Worm (Caenorhabditis elegans) whole organism, mixed stage, embryonic: ENCODE measurements around the gene srh-76.

Experiments
- bed-3 ChIP-seq: fragments of 200-800 bp; sonication (Bioruptor generic); optimal IDR thresholded peaks from 3 replicates; lab custom pipeline; 2018; ENCODE audit warnings: mild to moderate bottlenecking, missing genetic modification characterization, moderate library complexity, missing compliant biosample characterization
- blmp-1 ChIP-seq: fragments of 150-350 bp; optimal IDR thresholded peaks from 2 replicates; lab custom pipeline; 2014; ENCODE audit warnings: missing biosample characterization, missing genetic modification characterization
- ceh-39 ChIP-seq: fragments of 150-350 bp; optimal IDR thresholded peaks from 2 replicates; lab custom pipeline; 2014; ENCODE audit warnings: missing biosample characterization, missing genetic modification characterization
- ceh-43 ChIP-seq: fragments of 200-800 bp; sonication (Bioruptor generic); optimal IDR thresholded peaks from 2 replicates; lab custom pipeline; 2018; ENCODE audit warnings: mild to moderate bottlenecking, missing genetic modification characterization, moderate library complexity, missing compliant biosample characterization
- ceh-83 ChIP-seq: fragments of 200-800 bp; sonication (Bioruptor generic); optimal IDR thresholded peaks from 2 replicates; lab custom pipeline; 2018; ENCODE audit warnings: mild to moderate bottlenecking, missing genetic modification characterization, missing compliant biosample characterization
- ces-1 ChIP-seq: fragments of 150-350 bp; optimal IDR thresholded peaks from 2 replicates; lab custom pipeline; 2014; ENCODE audit warnings: missing biosample characterization, missing genetic modification reagents, missing genetic modification characterization
- cnd-1 ChIP-seq: fragments of 200-800 bp; sonication (Bioruptor generic); optimal IDR thresholded peaks from 2 replicates; lab custom pipeline; 2018; ENCODE audit warnings: mild to moderate bottlenecking, missing genetic modification characterization, missing compliant biosample characterization
- drap-1 ChIP-seq: fragments of 200-800 bp; sonication (Bioruptor generic); optimal IDR thresholded peaks from 3 replicates; lab custom pipeline; 2018; ENCODE audit warnings: mild to moderate bottlenecking, missing genetic modification characterization, missing compliant biosample characterization
- elt-1 ChIP-seq: sonication (generic microtip); optimal IDR thresholded peaks from 2 replicates; lab custom pipeline; 2017; ENCODE audit warnings: missing genetic modification characterization, mild to moderate bottlenecking, missing compliant biosample characterization, antibody characterized with exemption, moderate library complexity, borderline replicate concordance; ENCODE audit not compliant: insufficient read depth
- elt-3 ChIP-seq: fragments of 150-350 bp; optimal IDR thresholded peaks from 2 replicates; lab custom pipeline; 2014; ENCODE audit warnings: missing biosample characterization, missing genetic modification characterization
- flh-1 ChIP-seq: fragments of 200-800 bp; sonication (Bioruptor generic); optimal IDR thresholded peaks from 2 replicates; lab custom pipeline; 2018; ENCODE audit warnings: mild to moderate bottlenecking, missing genetic modification characterization, moderate library complexity, missing compliant biosample characterization
- hlh-1 ChIP-seq: fragments of 150-350 bp; optimal IDR thresholded peaks from 2 replicates; lab custom pipeline; 2014; ENCODE audit warnings: missing biosample characterization, missing genetic modification reagents, missing genetic modification characterization
- lin-13 ChIP-seq: fragments of 150-350 bp; optimal IDR thresholded peaks from 2 replicates; lab custom pipeline; 2014; ENCODE audit warnings: missing biosample characterization, missing genetic modification characterization
- lin-32 ChIP-seq: fragments of 200-800 bp; sonication (Bioruptor generic); optimal IDR thresholded peaks from 2 replicates; lab custom pipeline; 2018; ENCODE audit warnings: mild to moderate bottlenecking, missing genetic modification characterization, missing compliant biosample characterization
- lsy-2 ChIP-seq: fragments of 150-350 bp; optimal IDR thresholded peaks from 2 replicates; lab custom pipeline; 2014; ENCODE audit warnings: missing biosample characterization, missing genetic modification characterization
- mab-5 ChIP-seq: fragments of 150-350 bp; optimal IDR thresholded peaks from 2 replicates; lab custom pipeline; 2014; ENCODE audit warnings: missing biosample characterization, missing genetic modification characterization
- mep-1 ChIP-seq: fragments of 150-350 bp; optimal IDR thresholded peaks from 2 replicates; lab custom pipeline; 2017; ENCODE audit warnings: missing biosample characterization, missing genetic modification reagents, missing genetic modification characterization, inconsistent platforms
- mls-2 ChIP-seq: sonication (generic microtip); optimal IDR thresholded peaks from 2 replicates; lab custom pipeline; 2016; ENCODE audit warnings: mild to moderate bottlenecking, missing genetic modification characterization, moderate library complexity, missing compliant biosample characterization
- nhr-12 ChIP-seq: fragments of 150-350 bp; optimal IDR thresholded peaks from 2 replicates; lab custom pipeline; 2014; ENCODE audit warnings: missing biosample characterization, missing genetic modification characterization
- nhr-2 ChIP-seq: fragments of 150-350 bp; optimal IDR thresholded peaks from 2 replicates; lab custom pipeline; 2014; ENCODE audit warnings: missing biosample characterization, missing genetic modification characterization
- nhr-237 ChIP-seq: fragments of 150-350 bp; optimal IDR thresholded peaks from 2 replicates; lab custom pipeline; 2014; ENCODE audit warnings: missing biosample characterization, missing genetic modification characterization
- nhr-28 ChIP-seq: fragments of 150-350 bp; optimal IDR thresholded peaks from 2 replicates; lab custom pipeline; 2014; ENCODE audit warnings: missing biosample characterization, missing genetic modification characterization
- nhr-76 ChIP-seq: sonication (generic microtip); optimal IDR thresholded peaks from 2 replicates; lab custom pipeline; 2017; ENCODE audit warnings: missing biosample characterization, missing genetic modification characterization
- pha-4 ChIP-seq: fragments of 150-350 bp; optimal IDR thresholded peaks from 2 replicates; lab custom pipeline; 2018; ENCODE audit warnings: missing biosample characterization, missing genetic modification reagents, missing genetic modification characterization
- sem-2 ChIP-seq: fragments of 200-800 bp; sonication (Bioruptor generic); optimal IDR thresholded peaks from 2 replicates; lab custom pipeline; 2018; ENCODE audit warnings: mild to moderate bottlenecking, missing genetic modification characterization, missing compliant biosample characterization
- snpc-4 ChIP-seq: fragments of 150-350 bp; optimal IDR thresholded peaks from 2 replicates; lab custom pipeline; 2014; ENCODE audit warnings: missing biosample characterization, missing genetic modification characterization
- sptf-1 ChIP-seq: sonication (generic microtip); optimal IDR thresholded peaks from 2 replicates; lab custom pipeline; 2017; ENCODE audit warnings: mild to moderate bottlenecking, missing genetic modification characterization, moderate library complexity, missing compliant biosample characterization
- tbx-8 ChIP-seq: fragments of 200-800 bp; sonication (Bioruptor generic); optimal IDR thresholded peaks from 2 replicates; lab custom pipeline; 2018; ENCODE audit warnings: mild to moderate bottlenecking, missing genetic modification characterization, moderate library complexity, missing compliant biosample characterization
- unc-120 ChIP-seq: sonication (generic microtip); optimal IDR thresholded peaks from 2 replicates; lab custom pipeline; 2017; ENCODE audit warnings: missing genetic modification characterization, missing compliant biosample characterization; ENCODE audit not compliant: poor library complexity, severe bottlenecking
- unc-39 ChIP-seq: fragments of 150-350 bp; optimal IDR thresholded peaks from 2 replicates; lab custom pipeline; 2014; ENCODE audit warnings: missing biosample characterization, missing genetic modification characterization
- unc-62 ChIP-seq: fragments of 150-350 bp; optimal IDR thresholded peaks from 2 replicates; lab custom pipeline; 2014; ENCODE audit warnings: missing biosample characterization, missing genetic modification reagents, missing genetic modification characterization
- zip-8 ChIP-seq: fragments of 150-350 bp; optimal IDR thresholded peaks from 2 replicates; lab custom pipeline; 2014; ENCODE audit warnings: missing biosample characterization, missing genetic modification characterization
- ztf-11 ChIP-seq: fragments of 150-350 bp; optimal IDR thresholded peaks from 2 replicates; lab custom pipeline; 2014; ENCODE audit warnings: missing biosample characterization, missing genetic modification characterization

srh-76 gene

ce11 chrV:5846729-5847128 is 13.1 kb downstream of the srh-76 start:
- TF ChIP-seq pha-4 (tag; lab: Kevin White, UChicago) = no peak
- no peak for TF ChIP-seq blmp-1 (tag; lab: Kevin White, UChicago)
- TF ChIP-seq unc-120 (tag; lab: Kevin White, UChicago) = no peak
- TF ChIP-seq mls-2 (tag; lab: Kevin White, UChicago) = peak; percentile 61
- TF ChIP-seq cnd-1 (tag; lab: Kevin White, UChicago) = peak; percentile 67
- no peak for TF ChIP-seq sem-2 (GFP tag; lab: Kevin White, UChicago)
- TF ChIP-seq drap-1 = no peak
- peak; percentile 21 for TF ChIP-seq nhr-2 (tag; lab: Kevin White, UChicago)
- TF ChIP-seq elt-1 (tag; lab: Kevin White, UChicago) = no peak
- peak; percentile 7 for TF ChIP-seq mep-1
- peak; percentile 42 for TF ChIP-seq ces-1
- no peak for TF ChIP-seq lin-13
- TF ChIP-seq flh-1 (GFP tag; lab: Kevin White, UChicago) = no peak

- TF ChIP-seq ceh-39 (tag; lab: Kevin White, UChicago) (no peak), mab-5 (tag; lab: Kevin White, UChicago) (no peak), nhr-76 (tag; lab: Kevin White, UChicago) (no peak), unc-120 (tag; lab: Kevin White, UChicago) (no peak), tbx-8 (GFP tag; lab: Kevin White, UChicago) (no peak)
Observed at ce11 chrV:5848015-5848609, 14.5 kb downstream of the srh-76 start.

DNA sequence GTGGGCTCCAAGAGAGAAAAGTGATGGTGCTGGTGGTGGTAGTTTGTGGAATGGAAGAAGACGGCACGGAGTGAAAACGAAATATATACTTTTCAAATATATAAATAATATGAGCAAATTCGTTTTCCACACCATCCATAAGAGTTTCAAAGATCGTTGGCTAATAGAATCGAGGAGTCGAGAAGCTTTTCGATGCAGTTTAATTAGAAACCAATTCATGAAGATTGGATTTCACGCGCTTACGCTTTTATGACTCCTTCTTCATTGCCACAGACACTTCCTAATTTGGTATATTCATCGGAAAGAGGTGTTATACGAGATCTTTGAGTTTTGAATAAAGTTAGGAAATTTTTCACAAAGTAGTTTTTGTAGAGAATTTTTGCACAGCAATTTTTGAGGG is 17.0 kb downstream of the srh-76 start:
- no peak for TF ChIP-seq unc-39 (tag; lab: Kevin White, UChicago)
- TF ChIP-seq snpc-4 (tag; lab: Kevin White, UChicago) = no peak
- no peak for TF ChIP-seq lsy-2 (tag; lab: Kevin White, UChicago)
- TF ChIP-seq ces-1 = peak; percentile 68
- no peak for TF ChIP-seq unc-62
- TF ChIP-seq blmp-1 (tag; lab: Kevin White, UChicago) = no peak
- peak; percentile 19 for TF ChIP-seq lin-32 (GFP tag; lab: Kevin White, UChicago)
- TF ChIP-seq tbx-8 (GFP tag; lab: Kevin White, UChicago) = no peak
- TF ChIP-seq nhr-237 (tag; lab: Kevin White, UChicago) = no peak
- no peak for TF ChIP-seq pha-4 (tag; lab: Kevin White, UChicago)
- TF ChIP-seq ceh-83 = no peak
- TF ChIP-seq mls-2 (tag; lab: Kevin White, UChicago) = peak; percentile 42
- TF ChIP-seq nhr-28 = no peak

DNA sequence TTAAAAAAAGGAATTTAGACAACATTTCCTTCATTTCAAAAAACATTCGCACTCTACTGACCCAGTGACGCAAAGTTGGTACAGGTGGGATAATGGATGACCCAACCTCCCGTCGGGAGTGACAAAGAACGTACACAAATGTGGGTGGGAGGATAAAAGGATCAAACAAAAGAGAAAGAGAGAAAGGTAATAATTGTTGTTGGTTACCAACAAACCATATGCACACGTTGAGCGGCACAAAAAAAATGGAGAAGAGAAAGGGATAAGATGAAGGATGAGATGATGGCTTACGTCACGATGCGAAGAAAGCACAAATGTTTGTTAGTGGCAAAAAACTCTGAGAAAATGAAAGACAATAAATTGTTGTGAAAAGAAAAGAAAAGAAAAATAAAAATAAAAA is 18.0 kb downstream of the srh-76 start:
- TF ChIP-seq unc-39 (tag; lab: Kevin White, UChicago) (no peak), lsy-2 (tag; lab: Kevin White, UChicago) (no peak), nhr-2 (tag; lab: Kevin White, UChicago) (peak; percentile 84), zip-8 (peak; percentile 40)
- TF ChIP-seq, all 35 proteins: peak for 2

DNA sequence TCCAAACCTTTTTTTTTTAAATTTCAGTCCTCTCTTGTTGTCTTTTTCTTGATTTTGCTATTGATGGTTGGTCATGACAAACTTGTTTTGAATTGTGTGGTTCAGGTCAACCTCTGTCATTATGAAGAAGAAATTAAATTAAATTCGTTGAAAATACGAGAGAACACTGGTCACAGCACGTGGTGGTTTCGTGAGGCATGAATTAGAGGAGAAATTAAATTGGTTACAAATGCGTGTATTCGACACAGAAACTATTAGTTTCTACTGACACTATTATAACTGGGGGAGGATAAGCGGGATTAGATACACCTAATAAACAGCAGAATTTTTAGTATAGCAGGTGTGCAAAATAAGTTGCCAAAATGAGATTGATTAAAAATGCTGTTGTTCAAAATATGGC is 18.5 kb downstream of the srh-76 start:
- TF ChIP-seq ceh-43 (GFP tag; lab: Kevin White, UChicago) = no peak
- no peak for TF ChIP-seq hlh-1 (tag; lab: Kevin White, UChicago)
- TF ChIP-seq lsy-2 (tag; lab: Kevin White, UChicago) = no peak
- TF ChIP-seq ces-1 = peak; percentile 87

DNA sequence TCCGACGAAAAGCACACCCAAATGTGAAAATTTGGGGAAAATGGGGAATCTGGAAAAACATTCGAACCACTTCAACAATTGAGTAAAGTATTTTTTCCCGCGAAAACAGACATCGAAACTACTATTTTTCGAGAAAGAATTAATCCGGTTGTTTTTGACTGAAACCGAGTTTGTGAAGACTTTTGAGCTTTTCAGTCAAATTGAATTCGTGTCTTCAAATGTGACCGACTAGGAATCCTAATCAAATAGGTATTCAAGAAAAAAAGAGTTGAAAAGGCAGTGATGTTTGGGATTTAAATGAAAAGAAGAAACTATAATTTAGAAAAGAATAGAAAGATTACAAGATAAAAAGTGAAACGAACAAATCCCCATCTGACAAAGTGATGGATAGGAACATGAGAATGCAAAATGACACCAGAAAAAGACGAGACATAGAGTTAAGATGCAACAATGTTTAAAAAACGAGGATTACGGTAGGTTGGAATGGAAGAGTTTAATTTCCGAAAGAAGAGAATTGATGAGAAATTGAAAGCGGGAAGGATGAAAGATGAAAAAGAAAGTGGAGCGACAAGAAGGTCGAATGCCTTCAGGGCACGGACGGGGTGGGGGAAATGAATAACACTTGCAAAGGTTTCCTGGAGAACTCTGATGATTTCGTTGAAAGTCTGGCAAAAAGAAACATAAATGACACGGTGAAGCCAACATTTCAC is 29.0 kb downstream of the srh-76 start, which contains the start of gene F26F12.8:
Gene F26F12.8, minus strand, starts transcription at position 51 of the 710 bp plus-strand sequence.
- TF ChIP-seq ces-1 = no peak
- no peak for TF ChIP-seq ztf-11 (tag; lab: Kevin White, UChicago)
- no peak for TF ChIP-seq cnd-1 (tag; lab: Kevin White, UChicago)
- TF ChIP-seq unc-39 (tag; lab: Kevin White, UChicago) = no peak
- TF ChIP-seq zip-8 = no peak
- no peak for TF ChIP-seq ceh-43 (GFP tag; lab: Kevin White, UChicago)
- no peak for TF ChIP-seq tbx-8 (GFP tag; lab: Kevin White, UChicago)
- TF ChIP-seq elt-1 (tag; lab: Kevin White, UChicago) = no peak
- TF ChIP-seq elt-3 (tag; lab: Kevin White, UChicago) = no peak
- no peak for TF ChIP-seq hlh-1 (tag; lab: Kevin White, UChicago)
- no peak for TF ChIP-seq sptf-1 (tag; lab: Kevin White, UChicago)
- TF ChIP-seq bed-3 = no peak
- TF ChIP-seq pha-4 (tag; lab: Kevin White, UChicago) = no peak
- no peak for TF ChIP-seq mab-5 (tag; lab: Kevin White, UChicago)
- TF ChIP-seq nhr-12 = no peak
- no peak for TF ChIP-seq ceh-39 (tag; lab: Kevin White, UChicago)
- no peak for TF ChIP-seq nhr-2 (tag; lab: Kevin White, UChicago)
- TF ChIP-seq, all 35 proteins: peak for 0
